Worm (Caenorhabditis elegans): Measurements from ENCODE around the gene B0478.3.

- no peak for TF ChIP-seq ama-1 (optimal IDR thresholded peaks at IDR 0.05)
- TF ChIP-seq ama-1 (GFP tag; optimal IDR thresholded peaks at IDR 0.05), result no peak
- TF ChIP-seq unc-62 (GFP tag; optimal IDR thresholded peaks at IDR 0.05), result no peak
- TF ChIP-seq ekl-4 (GFP tag; IDR thresholded peaks at IDR 0.05), result no peak
- TF ChIP-seq T07F8.4 (tag; optimal IDR thresholded peaks at IDR 0.05), result no peak
- no peak for TF ChIP-seq B0336.3 (GFP tag; IDR thresholded peaks at IDR 0.05)
Measured at ce11 chrIV:6991070-6991469, 26.7 kb upstream of the B0478.3 start.
